Fruit fly (Drosophila melanogaster) whole organism, pupa: ENCODE data around the gene Jwa.

Experiments
- CG10348 ChIP-seq: fragments of 200-800 bp; sonication (Bioruptor generic); IDR thresholded peaks from 2 replicates; pipeline ENCODE4 v1.3.6; 2022; ENCODE audit warnings: missing biosample characterization, missing genetic modification characterization
- CG12605 ChIP-seq: fragments of 200-800 bp; sonication (Bioruptor generic); IDR thresholded peaks from 2 replicates; pipeline ENCODE4 v1.3.6; 2022; ENCODE audit warnings: missing biosample characterization, missing genetic modification characterization
- CG13204 ChIP-seq: fragments of 200-800 bp; sonication (Bioruptor generic); optimal IDR thresholded peaks from 2 replicates; lab custom pipeline; 2018; ENCODE audit warnings: missing biosample characterization, mild to moderate bottlenecking, missing genetic modification characterization, moderate library complexity
- CG14655 ChIP-seq: fragments of 200-800 bp; sonication (Bioruptor generic); optimal IDR thresholded peaks from 3 replicates; lab custom pipeline; 2017; ENCODE audit warnings: mild to moderate bottlenecking, missing biosample characterization, missing genetic modification reagents, missing genetic modification characterization
- CG15710 ChIP-seq: fragments of 200-800 bp; sonication (Bioruptor generic); optimal IDR thresholded peaks from 2 replicates; lab custom pipeline; 2018; ENCODE audit warnings: missing biosample characterization, mild to moderate bottlenecking, missing genetic modification characterization, moderate library complexity
- CG17806 ChIP-seq: fragments of 200-800 bp; sonication (Bioruptor generic); optimal IDR thresholded peaks from 2 replicates; lab custom pipeline; 2018; ENCODE audit warnings: missing biosample characterization, mild to moderate bottlenecking, missing genetic modification characterization, moderate library complexity
- CG32121 ChIP-seq: fragments of 200-800 bp; sonication (Bioruptor generic); IDR thresholded peaks from 2 replicates; pipeline ENCODE4 v1.3.6; 2022; ENCODE audit warnings: missing biosample characterization, missing genetic modification characterization
- CG34367 ChIP-seq: fragments of 200-800 bp; sonication (Bioruptor generic); optimal IDR thresholded peaks from 2 replicates; lab custom pipeline; 2018; ENCODE audit warnings: missing biosample characterization, mild to moderate bottlenecking, missing genetic modification characterization
- CG4496 ChIP-seq: fragments of 200-800 bp; sonication (Bioruptor generic); IDR thresholded peaks from 3 replicates; pipeline ENCODE4 v1.3.6; 2022; ENCODE audit warnings: missing biosample characterization, missing genetic modification characterization
- CG8159 ChIP-seq: fragments of 200-800 bp; sonication (Bioruptor generic); optimal IDR thresholded peaks from 3 replicates; lab custom pipeline; 2018; ENCODE audit warnings: missing biosample characterization, mild to moderate bottlenecking, missing genetic modification characterization, moderate library complexity
- CG8301 ChIP-seq: fragments of 200-800 bp; sonication (Bioruptor generic); optimal IDR thresholded peaks from 2 replicates; lab custom pipeline; 2018; ENCODE audit warnings: missing biosample characterization, mild to moderate bottlenecking, missing genetic modification characterization
- CG9948 ChIP-seq: fragments of 200-800 bp; sonication (Bioruptor generic); optimal IDR thresholded peaks from 2 replicates; lab custom pipeline; 2018; ENCODE audit warnings: missing biosample characterization, mild to moderate bottlenecking, missing genetic modification characterization, moderate library complexity
- D1 ChIP-seq: fragments of 200-800 bp; sonication (Bioruptor generic); optimal IDR thresholded peaks from 2 replicates; lab custom pipeline; 2018; ENCODE audit warnings: missing biosample characterization, mild to moderate bottlenecking, missing genetic modification characterization, moderate library complexity
- EcR ChIP-seq: fragments of 200-800 bp; sonication (Bioruptor generic); optimal IDR thresholded peaks from 3 replicates; lab custom pipeline; 2019; ENCODE audit warnings: missing biosample characterization, missing genetic modification characterization, mild to moderate bottlenecking, moderate library complexity, missing genetic modification reagents
- Ets98B ChIP-seq: fragments of 200-800 bp; sonication (Bioruptor generic); IDR thresholded peaks from 2 replicates; pipeline ENCODE4 v1.3.6; 2022; ENCODE audit warnings: missing biosample characterization, missing genetic modification characterization
- Pif1A ChIP-seq: fragments of 200-800 bp; sonication (Bioruptor generic); optimal IDR thresholded peaks from 3 replicates; lab custom pipeline; 2016; ENCODE audit warnings: missing biosample characterization, missing genetic modification characterization
- Pif1B ChIP-seq: fragments of 200-800 bp; sonication (Bioruptor generic); optimal IDR thresholded peaks from 3 replicates; lab custom pipeline; 2016; ENCODE audit warnings: missing biosample characterization, missing genetic modification characterization
- Snoo ChIP-seq: fragments of 200-800 bp; sonication (Bioruptor generic); optimal IDR thresholded peaks from 3 replicates; lab custom pipeline; 2017; ENCODE audit warnings: missing biosample characterization, mild to moderate bottlenecking, missing genetic modification characterization, inconsistent platforms
- fd96Ca ChIP-seq: fragments of 200-800 bp; sonication (Bioruptor generic); IDR thresholded peaks from 3 replicates; pipeline ENCODE4 v1.3.6; 2022; ENCODE audit warnings: missing biosample characterization, missing genetic modification characterization
- gl ChIP-seq: fragments of 200-800 bp; sonication (Bioruptor generic); optimal IDR thresholded peaks from 2 replicates; lab custom pipeline; 2018; ENCODE audit warnings: missing biosample characterization, mild to moderate bottlenecking, missing genetic modification characterization
- rn ChIP-seq: fragments of 200-800 bp; sonication (Bioruptor generic); IDR thresholded peaks from 2 replicates; pipeline ENCODE4 v1.3.6; 2022; ENCODE audit warnings: missing biosample characterization, missing genetic modification characterization

Jwa gene

dm6 chr2L:18664707-18665550 is 40.6 kb downstream of the Jwa start:
- TF ChIP-seq CG8159 (tag; lab: Kevin White, UChicago) (peak; percentile 92), CG13204 (GFP tag; lab: Kevin White, UChicago) (peak; percentile 70), fd96Ca (0 out of 3 replicates have a peak, but pooled peaks have one; percentile 18), CG4496 (peak; percentile 20; the same call in 2 of the 3 replicates), CG15710 (tag; lab: Kevin White, UChicago) (peak; percentile 86), D1 (peak; percentile 77), Pif1A (GFP tag; lab: Kevin White, UChicago) (peak; percentile 61), CG9948 (peak; percentile 89), CG32121 (GFP tag; lab: Robert Waterston, UW) (no peak), CG14655 (peak; percentile 92), Pif1B (GFP tag; lab: Kevin White, UChicago) (peak; percentile 31), CG10348 (GFP tag; lab: Robert Waterston, UW) (no peak), rn (GFP tag; lab: Robert Waterston, UW) (no peak), Snoo (tag; lab: Kevin White, UChicago) (peak; percentile 82), CG34367 (tag; lab: Kevin White, UChicago) (peak; percentile 83), CG17806 (tag; lab: Kevin White, UChicago) (peak; percentile 87), CG8301 (tag; lab: Kevin White, UChicago) (peak; percentile 88), Ets98B (GFP tag; lab: Robert Waterston, UW) (no peak; the same call in 1 of the 2 replicates), CG12605 (GFP tag; lab: Robert Waterston, UW) (no peak; the same call in 1 of the 2 replicates), EcR (peak; percentile 96), gl (tag; lab: Kevin White, UChicago) (peak; percentile 49)

dm6 chr2L:18663395-18663794 is 42.1 kb downstream of the Jwa start:
- no peak for TF ChIP-seq D1
- peak; percentile 35 for TF ChIP-seq CG8301 (tag; lab: Kevin White, UChicago)
- no peak for TF ChIP-seq Pif1B (GFP tag; lab: Kevin White, UChicago)
- TF ChIP-seq CG12605 (GFP tag; lab: Robert Waterston, UW), result no peak
- TF ChIP-seq Ets98B (GFP tag; lab: Robert Waterston, UW), result peak; percentile 49
- no peak for TF ChIP-seq CG8159 (tag; lab: Kevin White, UChicago)
- peak; percentile 35; the same call in 1 of the 2 replicates for TF ChIP-seq CG32121 (GFP tag; lab: Robert Waterston, UW)
- TF ChIP-seq CG4496, result peak; percentile 34; the same call in 1 of the 3 replicates
- no peak for TF ChIP-seq Snoo (tag; lab: Kevin White, UChicago)
- no peak for TF ChIP-seq fd96Ca
- TF ChIP-seq CG10348 (GFP tag; lab: Robert Waterston, UW), result no peak
- peak; percentile 28 for TF ChIP-seq Pif1A (GFP tag; lab: Kevin White, UChicago)
- no peak for TF ChIP-seq EcR
- peak; percentile 49 for TF ChIP-seq CG14655
- no peak for TF ChIP-seq CG13204 (GFP tag; lab: Kevin White, UChicago)
- TF ChIP-seq CG9948, result peak; percentile 32
- TF ChIP-seq gl (tag; lab: Kevin White, UChicago), result no peak
- TF ChIP-seq CG34367 (tag; lab: Kevin White, UChicago), result no peak
- no peak for TF ChIP-seq CG15710 (tag; lab: Kevin White, UChicago)
- peak; percentile 23 for TF ChIP-seq CG17806 (tag; lab: Kevin White, UChicago)
- TF ChIP-seq rn (GFP tag; lab: Robert Waterston, UW), result no peak

dm6 chr2L:18658108-18658507 is 47.4 kb downstream of the Jwa start:
- TF ChIP-seq D1 (no peak), CG4496 (no peak), Ets98B (GFP tag; lab: Robert Waterston, UW) (no peak), CG32121 (GFP tag; lab: Robert Waterston, UW) (no peak), CG12605 (GFP tag; lab: Robert Waterston, UW) (no peak), CG10348 (GFP tag; lab: Robert Waterston, UW) (no peak), CG9948 (no peak), CG34367 (tag; lab: Kevin White, UChicago) (no peak), Pif1A (GFP tag; lab: Kevin White, UChicago) (no peak), gl (tag; lab: Kevin White, UChicago) (no peak)

dm6 chr2L:18656691-18657237 is 48.7 kb downstream of the Jwa start:
- TF ChIP-seq CG15710 (tag; lab: Kevin White, UChicago) (no peak), CG17806 (tag; lab: Kevin White, UChicago) (no peak), CG8301 (tag; lab: Kevin White, UChicago) (no peak), rn (GFP tag; lab: Robert Waterston, UW) (no peak), CG14655 (no peak)
- TF ChIP-seq, all 21 proteins: peak for 0
